Worm (Caenorhabditis elegans) whole organism, early embryonic: Measurements from ENCODE around the gene F26F12.2.

Experiments used
- F13C5.2 ChIP-seq: sonication (generic microtip); optimal IDR thresholded peaks from 2 replicates; lab custom pipeline; 2017; ENCODE audit warnings: mild to moderate bottlenecking, missing genetic modification characterization, inconsistent platforms, missing compliant biosample characterization
- aly-1 ChIP-seq: sonication (generic microtip); optimal IDR thresholded peaks from 2 replicates; lab custom pipeline; 2016; ENCODE audit warnings: missing genetic modification characterization, missing compliant biosample characterization
- ama-1 ChIP-seq: fragments of 150-350 bp; optimal IDR thresholded peaks from 2 replicates; lab custom pipeline; 2014
- ceh-13 ChIP-seq: fragments of 200-800 bp; sonication (Bioruptor generic); optimal IDR thresholded peaks from 2 replicates; lab custom pipeline; 2018; ENCODE audit warnings: mild to moderate bottlenecking, missing genetic modification characterization, missing compliant biosample characterization
- ets-7 ChIP-seq: sonication (generic microtip); optimal IDR thresholded peaks from 2 replicates; lab custom pipeline; 2016; ENCODE audit warnings: missing genotype, missing genetic modification characterization, missing compliant biosample characterization
- flt-1 ChIP-seq: fragments of 200-800 bp; sonication (Bioruptor generic); IDR thresholded peaks from 2 replicates; pipeline ENCODE4 v1.3.6; 2022; ENCODE audit warnings: missing genetic modification characterization, missing compliant biosample characterization
- hmbx-1 ChIP-seq: sonication (generic microtip); optimal IDR thresholded peaks from 2 replicates; lab custom pipeline; 2016; ENCODE audit warnings: mild to moderate bottlenecking, missing genetic modification characterization, missing compliant biosample characterization
- hnd-1 ChIP-seq: sonication (generic microtip); optimal IDR thresholded peaks from 2 replicates; lab custom pipeline; 2016; ENCODE audit warnings: missing genetic modification characterization, missing compliant biosample characterization
- sea-1 ChIP-seq: fragments of 200-800 bp; sonication (Bioruptor generic); conservative IDR thresholded peaks from 2 replicates; pipeline ENCODE4 v1.3.6; 2022; ENCODE audit warnings: missing genetic modification characterization, missing compliant biosample characterization
- tbx-37 ChIP-seq: fragments of 200-800 bp; sonication (Bioruptor generic); conservative IDR thresholded peaks from 2 replicates; pipeline ENCODE4 v1.3.6; 2022; ENCODE audit warnings: missing genetic modification reagents, missing genetic modification characterization, missing compliant biosample characterization

ce11 chrV:5871759-5872158 lies 33.3 kb upstream of the F26F12.2 start, which contains the start of gene C02G6.2:
- TF ChIP-seq ets-7 (no peak), ama-1 (lab: Kevin White, UChicago) (no peak), hnd-1 (tag; lab: Kevin White, UChicago) (no peak), flt-1 (GFP tag; lab: Robert Waterston, UW) (no peak), hmbx-1 (no peak), aly-1 (tag; lab: Kevin White, UChicago) (no peak), tbx-37 (no peak), F13C5.2 (tag; lab: Kevin White, UChicago) (no peak), ceh-13 (GFP tag; lab: Kevin White, UChicago) (no peak), sea-1 (GFP tag; lab: Robert Waterston, UW) (no peak)
